Worm (Caenorhabditis elegans): ENCODE data around the gene mat-2.

ce11 chrII:11162390-11162789, 49.9 kb downstream of the mat-2 start, which contains the start of gene ptr-13:
- TF ChIP-seq unc-55 (GFP tag; optimal IDR thresholded peaks at IDR 0.05) = no peak
- TF ChIP-seq elt-4 (tag; optimal IDR thresholded peaks at IDR 0.05) = no peak
- no peak for TF ChIP-seq nhr-11 (tag; optimal IDR thresholded peaks at IDR 0.05)
- no peak for TF ChIP-seq nfya-1 (tag; optimal IDR thresholded peaks at IDR 0.05)
- no peak for TF ChIP-seq ceh-48 (tag; optimal IDR thresholded peaks at IDR 0.05)
- no peak for TF ChIP-seq fkh-10 (GFP tag; optimal IDR thresholded peaks at IDR 0.05)
- no peak for TF ChIP-seq ceh-31 (tag; optimal IDR thresholded peaks at IDR 0.05)
- no peak for TF ChIP-seq hlh-30 (tag; optimal IDR thresholded peaks at IDR 0.05; ENCODE audit: insufficient read depth)
- no peak for TF ChIP-seq rnt-1 (tag; optimal IDR thresholded peaks at IDR 0.05)
- TF ChIP-seq tbx-2 (tag; optimal IDR thresholded peaks at IDR 0.05) = no peak
- TF ChIP-seq ceh-9 (tag; optimal IDR thresholded peaks at IDR 0.05) = no peak
